Worm (Caenorhabditis elegans) whole organism, young adult: ENCODE results near the gene tlk-1.

Source experiments
- ama-1 ChIP-seq, 3 experiments: fragments of 150-350 bp in 1 of 3; sonication (generic microtip) in 2 of 3; optimal IDR thresholded peaks; 2 replicates each; lab custom pipeline; 2014 to 2018; ENCODE audit warnings: missing biosample characterization in 2 of 3, missing genetic modification characterization in 2 of 3, missing genetic modification reagents in 2 of 3
- let-526 ChIP-seq: fragments of 200-800 bp; sonication (Bioruptor generic); IDR thresholded peaks from 2 replicates; pipeline ENCODE4 v1.3.6; 2022; ENCODE audit warnings: missing genetic modification reagents, missing genetic modification characterization, missing compliant biosample characterization
- unc-62 ChIP-seq: fragments of 150-350 bp; optimal IDR thresholded peaks from 2 replicates; lab custom pipeline; 2014; ENCODE audit warnings: missing biosample characterization, missing genetic modification reagents, missing genetic modification characterization

DNA sequence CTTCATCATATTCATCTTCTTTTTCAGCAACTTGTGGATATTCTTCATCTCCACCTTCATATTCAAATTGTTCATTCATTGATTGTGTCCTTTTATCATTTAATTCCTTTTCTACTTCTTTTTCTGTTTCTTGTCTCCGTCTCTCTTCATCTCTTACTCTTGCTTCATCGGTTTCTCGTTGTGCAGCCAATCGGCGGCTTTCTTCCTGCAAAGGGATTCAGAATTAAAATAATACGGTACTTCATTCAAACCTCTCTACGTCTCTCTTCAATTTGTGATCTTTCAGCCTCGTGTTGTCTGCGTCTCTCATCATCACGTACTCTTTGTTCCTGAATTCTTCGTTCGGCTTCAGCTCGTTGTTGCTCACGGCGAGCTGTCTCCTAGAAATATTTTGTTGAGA is 41.0 kb downstream of the tlk-1 start:
- no peak for TF ChIP-seq let-526
- no peak for TF ChIP-seq ama-1 (optimal IDR thresholded peaks at IDR 0.05; lab: Kevin White, UChicago)
- TF ChIP-seq ama-1 (GFP tag; optimal IDR thresholded peaks at IDR 0.05; lab: Kevin White, UChicago) = no peak
- no peak for TF ChIP-seq unc-62 (GFP tag; lab: Kevin White, UChicago)
